Worm (Caenorhabditis elegans): ENCODE data around the gene F09F9.1.

Gene F09F9.1

ce11 chrX:4148449-4149031 is 33.4 kb downstream of the F09F9.1 start:
- no peak for TF ChIP-seq dao-5 (tag; optimal IDR thresholded peaks at IDR 0.05)
- TF ChIP-seq him-1 (tag; optimal IDR thresholded peaks at IDR 0.05): no peak
- no peak for TF ChIP-seq W03F9.2 (tag; optimal IDR thresholded peaks at IDR 0.05)

- TF ChIP-seq him-1 (tag; optimal IDR thresholded peaks at IDR 0.05): peak; percentile 35
- TF ChIP-seq W03F9.2 (tag; optimal IDR thresholded peaks at IDR 0.05): no peak
Measured at ce11 chrX:4151206-4151605, 36.1 kb downstream of the F09F9.1 start.

ce11 chrX:4153343-4153742 is 38.2 kb downstream of the F09F9.1 start, which contains the start of gene nck-1:
TSS of gene nck-1 (minus strand) at chrX:4153443.
- TF ChIP-seq dao-5 (tag; optimal IDR thresholded peaks at IDR 0.05): no peak
- no peak for TF ChIP-seq him-1 (tag; optimal IDR thresholded peaks at IDR 0.05)
- no peak for TF ChIP-seq W03F9.2 (tag; optimal IDR thresholded peaks at IDR 0.05)

ce11 chrX:4154784-4155183 is 39.7 kb downstream of the F09F9.1 start:
- TF ChIP-seq him-1 (tag; optimal IDR thresholded peaks at IDR 0.05) (no peak), dao-5 (tag; optimal IDR thresholded peaks at IDR 0.05) (no peak), W03F9.2 (tag; optimal IDR thresholded peaks at IDR 0.05) (no peak)

- no peak for TF ChIP-seq W03F9.2 (tag; optimal IDR thresholded peaks at IDR 0.05)
Measured at ce11 chrX:4157896-4158295, 42.8 kb downstream of the F09F9.1 start.

ce11 chrX:4159185-4159871 is 44.2 kb downstream of the F09F9.1 start:
- TF ChIP-seq dao-5 (tag; optimal IDR thresholded peaks at IDR 0.05) (no peak), W03F9.2 (tag; optimal IDR thresholded peaks at IDR 0.05) (no peak), him-1 (tag; optimal IDR thresholded peaks at IDR 0.05) (no peak)

- TF ChIP-seq dao-5 (tag; optimal IDR thresholded peaks at IDR 0.05): no peak
- no peak for TF ChIP-seq W03F9.2 (tag; optimal IDR thresholded peaks at IDR 0.05)
- no peak for TF ChIP-seq him-1 (tag; optimal IDR thresholded peaks at IDR 0.05)
Measured at ce11 chrX:4159929-4160328, 44.8 kb downstream of the F09F9.1 start.

ce11 chrX:4161938-4162337 is 46.8 kb downstream of the F09F9.1 start:
- TF ChIP-seq him-1 (tag; optimal IDR thresholded peaks at IDR 0.05) (no peak), dao-5 (tag; optimal IDR thresholded peaks at IDR 0.05) (no peak), W03F9.2 (tag; optimal IDR thresholded peaks at IDR 0.05) (no peak)

- no peak for TF ChIP-seq him-1 (tag; optimal IDR thresholded peaks at IDR 0.05)
- TF ChIP-seq dao-5 (tag; optimal IDR thresholded peaks at IDR 0.05): no peak
- no peak for TF ChIP-seq W03F9.2 (tag; optimal IDR thresholded peaks at IDR 0.05)
Measured at ce11 chrX:4163391-4163790, 48.3 kb downstream of the F09F9.1 start, which contains the start of gene ZK470.1. TSS of gene ZK470.1 (plus strand) at chrX:4163691.
